Worm (Caenorhabditis elegans) whole organism, L3 larva: ENCODE results near the gene srj-52.
A peak's percentile ranks its signal among the peaks of the same experiment; 100 is the strongest.

ENCODE experiments used
- R02D3.7 ChIP-seq: fragments of 150-350 bp; optimal IDR thresholded peaks from 2 replicates; lab custom pipeline; 2014; ENCODE audit warnings: missing biosample characterization, missing genetic modification characterization
- aly-2 ChIP-seq: fragments of 150-350 bp; optimal IDR thresholded peaks from 2 replicates; lab custom pipeline; 2014; ENCODE audit warnings: missing biosample characterization, missing genetic modification characterization
- ama-1 ChIP-seq: fragments of 150-350 bp; optimal IDR thresholded peaks from 2 replicates; lab custom pipeline; 2018
- ceh-28 ChIP-seq: fragments of 150-350 bp; optimal IDR thresholded peaks from 2 replicates; lab custom pipeline; 2014; ENCODE audit warnings: missing biosample characterization, missing genetic modification reagents, missing genetic modification characterization
- ceh-82 ChIP-seq: fragments of 150-350 bp; optimal IDR thresholded peaks from 2 replicates; lab custom pipeline; 2014; ENCODE audit warnings: missing biosample characterization, missing genetic modification characterization
- ceh-9 ChIP-seq: sonication (generic microtip); optimal IDR thresholded peaks from 2 replicates; lab custom pipeline; 2018; ENCODE audit warnings: missing biosample characterization, missing genetic modification characterization
- egl-27 ChIP-seq: sonication (generic microtip); optimal IDR thresholded peaks from 4 replicates; lab custom pipeline; 2017; ENCODE audit warnings: missing biosample characterization, missing genetic modification reagents, missing genetic modification characterization
- egl-5 ChIP-seq: fragments of 150-350 bp; optimal IDR thresholded peaks from 2 replicates; lab custom pipeline; 2017; ENCODE audit warnings: missing biosample characterization, missing genetic modification reagents, missing genetic modification characterization, inconsistent platforms
- elt-2 ChIP-seq: sonication (generic microtip); optimal IDR thresholded peaks from 2 replicates; lab custom pipeline; 2016; ENCODE audit warnings: missing genetic modification reagents, mild to moderate bottlenecking, missing genetic modification characterization, missing compliant biosample characterization
- elt-3 ChIP-seq, 3 experiments: fragments of 150-350 bp in 1 of 3; sonication (generic microtip) in 2 of 3; optimal IDR thresholded peaks; 2 replicates in 2 of 3; 4 replicates in 1 of 3; lab custom pipeline; 2014 to 2017; ENCODE audit warnings: missing biosample characterization in 3 of 3, missing genetic modification characterization in 3 of 3
- eor-1 ChIP-seq, 2 experiments: fragments of 150-350 bp; optimal IDR thresholded peaks; 2 replicates each; lab custom pipeline; 2014 to 2018; ENCODE audit warnings: missing biosample characterization in 2 of 2, missing genetic modification characterization in 2 of 2
- fkh-2 ChIP-seq: fragments of 150-350 bp; optimal IDR thresholded peaks from 2 replicates; lab custom pipeline; 2014; ENCODE audit warnings: missing biosample characterization, missing genetic modification reagents, missing genetic modification characterization
- fos-1 ChIP-seq: fragments of 150-350 bp; optimal IDR thresholded peaks from 2 replicates; lab custom pipeline; 2014; ENCODE audit warnings: missing biosample characterization, missing genetic modification characterization
- hmg-11 ChIP-seq: sonication (generic microtip); optimal IDR thresholded peaks from 2 replicates; lab custom pipeline; 2016; ENCODE audit warnings: missing genetic modification characterization, missing compliant biosample characterization
- jun-1 ChIP-seq: fragments of 150-350 bp; optimal IDR thresholded peaks from 2 replicates; lab custom pipeline; 2014; ENCODE audit warnings: missing biosample characterization, missing genetic modification reagents, missing genetic modification characterization
- lin-15B ChIP-seq: fragments of 150-350 bp; optimal IDR thresholded peaks from 2 replicates; lab custom pipeline; 2014; ENCODE audit warnings: missing biosample characterization, missing genetic modification characterization
- lin-39 ChIP-seq: fragments of 150-350 bp; optimal IDR thresholded peaks from 2 replicates; lab custom pipeline; 2018; ENCODE audit warnings: missing biosample characterization, missing genetic modification reagents, missing genetic modification characterization
- lsy-12 ChIP-seq: sonication (generic microtip); optimal IDR thresholded peaks from 2 replicates; lab custom pipeline; 2016; ENCODE audit warnings: mild to moderate bottlenecking, missing genetic modification characterization, missing compliant biosample characterization
- nfya-1 ChIP-seq: sonication (generic microtip); optimal IDR thresholded peaks from 2 replicates; lab custom pipeline; 2017; ENCODE audit warnings: missing genetic modification characterization, mild to moderate bottlenecking, missing compliant biosample characterization, antibody characterized with exemption, moderate library complexity; ENCODE audit not compliant: insufficient read depth
- nhr-11 ChIP-seq: fragments of 150-350 bp; optimal IDR thresholded peaks from 2 replicates; lab custom pipeline; 2014; ENCODE audit warnings: missing biosample characterization, missing genetic modification characterization
- nhr-12 ChIP-seq: fragments of 150-350 bp; optimal IDR thresholded peaks from 2 replicates; lab custom pipeline; 2014; ENCODE audit warnings: missing biosample characterization, missing genetic modification characterization
- nhr-23 ChIP-seq: fragments of 150-350 bp; optimal IDR thresholded peaks from 2 replicates; lab custom pipeline; 2014; ENCODE audit warnings: missing biosample characterization, missing genetic modification reagents, missing genetic modification characterization
- nhr-25 ChIP-seq: sonication (generic microtip); optimal IDR thresholded peaks from 2 replicates; lab custom pipeline; 2017; ENCODE audit warnings: missing biosample characterization, missing genetic modification characterization
- nhr-28 ChIP-seq: fragments of 150-350 bp; optimal IDR thresholded peaks from 2 replicates; lab custom pipeline; 2014; ENCODE audit warnings: missing biosample characterization, missing genetic modification characterization
- nhr-43 ChIP-seq: sonication (generic microtip); optimal IDR thresholded peaks from 2 replicates; lab custom pipeline; 2016; ENCODE audit warnings: mild to moderate bottlenecking, missing genetic modification characterization, missing compliant biosample characterization; ENCODE audit not compliant: poor library complexity, severe bottlenecking
- nhr-76 ChIP-seq: fragments of 150-350 bp; sonication (generic microtip); optimal IDR thresholded peaks from 5 replicates; lab custom pipeline; 2014; ENCODE audit warnings: missing biosample characterization, missing genetic modification characterization
- nhr-77 ChIP-seq: fragments of 150-350 bp; optimal IDR thresholded peaks from 2 replicates; lab custom pipeline; 2014; ENCODE audit warnings: missing biosample characterization, missing genetic modification characterization
- pha-4 ChIP-seq: fragments of 150-350 bp; optimal IDR thresholded peaks from 2 replicates; lab custom pipeline; 2014; ENCODE audit warnings: missing biosample characterization, missing genetic modification reagents, missing genetic modification characterization
- pqm-1 ChIP-seq: fragments of 150-350 bp; optimal IDR thresholded peaks from 2 replicates; lab custom pipeline; 2017; ENCODE audit warnings: missing biosample characterization, missing genetic modification characterization, inconsistent platforms
- sea-2 ChIP-seq: fragments of 150-350 bp; sonication (generic microtip); optimal IDR thresholded peaks from 4 replicates; lab custom pipeline; 2014; ENCODE audit warnings: missing biosample characterization, missing genetic modification reagents, missing genetic modification characterization
- snpc-4 ChIP-seq: fragments of 150-350 bp; optimal IDR thresholded peaks from 2 replicates; lab custom pipeline; 2014; ENCODE audit warnings: missing biosample characterization, missing genetic modification characterization
- tbx-2 ChIP-seq: sonication (generic microtip); optimal IDR thresholded peaks from 2 replicates; lab custom pipeline; 2016; ENCODE audit warnings: mild to moderate bottlenecking, missing genetic modification characterization, missing compliant biosample characterization
- zag-1 ChIP-seq: fragments of 150-350 bp; optimal IDR thresholded peaks from 2 replicates; lab custom pipeline; 2014; ENCODE audit warnings: missing biosample characterization, missing genetic modification characterization
- ztf-11 ChIP-seq: fragments of 150-350 bp; optimal IDR thresholded peaks from 2 replicates; lab custom pipeline; 2014; ENCODE audit warnings: missing biosample characterization, missing genetic modification characterization

Gene srj-52

ce11 chrV:728822-729493 is 33.1 kb upstream of the srj-52 start (continued):
- TF ChIP-seq ceh-82 (tag; lab: Kevin White, UChicago): no peak
- TF ChIP-seq nhr-25: peak; percentile 46
- no peak for TF ChIP-seq fos-1 (tag; lab: Kevin White, UChicago)
- no peak for TF ChIP-seq hmg-11 (tag; lab: Kevin White, UChicago)
- TF ChIP-seq nhr-23 (tag; lab: Kevin White, UChicago): peak; percentile 19
- TF ChIP-seq sea-2 (GFP tag; lab: Kevin White, UChicago): no peak
- TF ChIP-seq nhr-11: no peak
- no peak for TF ChIP-seq egl-27
- no peak for TF ChIP-seq zag-1 (tag; lab: Kevin White, UChicago)
- TF ChIP-seq, all 47 proteins: peak for 12

DNA sequence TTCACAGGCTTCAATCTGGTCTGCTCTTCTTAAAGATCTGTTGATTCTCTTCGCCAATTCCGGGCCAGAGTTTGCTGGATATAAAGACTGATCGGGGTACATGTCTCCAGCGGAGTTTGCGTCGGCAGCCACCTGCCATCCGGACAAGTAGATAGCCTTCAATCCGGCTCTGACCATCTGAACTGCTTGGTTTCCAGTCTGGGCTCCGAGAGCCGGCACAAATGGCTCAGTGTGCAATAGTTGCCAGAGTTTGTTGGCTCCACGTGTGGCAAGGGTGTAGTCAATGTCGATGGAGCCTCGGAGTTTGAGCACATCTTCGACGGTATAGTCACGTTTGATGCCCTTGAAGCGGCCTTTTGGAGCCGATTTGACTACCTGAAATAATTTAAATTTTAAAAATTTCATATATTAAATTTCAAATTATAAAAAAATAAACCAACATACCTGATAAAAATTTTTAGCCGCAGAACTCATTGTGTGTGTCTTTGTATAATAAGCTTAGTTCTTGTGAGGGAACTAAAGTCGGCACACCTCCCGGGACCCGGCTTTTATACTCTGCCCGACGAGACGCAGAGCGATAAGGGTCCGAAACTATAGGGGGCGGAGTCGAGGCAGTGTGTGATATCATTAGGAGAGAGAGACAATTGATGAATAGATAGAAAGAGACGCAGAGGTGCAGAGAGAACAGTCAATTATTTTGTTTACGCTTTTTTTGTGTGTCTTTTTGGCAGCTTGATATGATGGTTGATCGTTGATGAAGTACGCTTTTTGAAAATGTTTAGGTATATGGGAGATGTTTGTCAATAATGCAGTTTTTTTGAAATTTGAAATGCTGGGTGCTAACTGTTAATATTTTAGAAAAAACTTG is 31.9 kb upstream of the srj-52 start, which contains the start of the genes icl-1 and srh-2:
Gene icl-1 (minus strand): TSS at position 521 of the 868 bp plus-strand sequence.
Gene srh-2 (plus strand): TSS at position 818 of the 868 bp plus-strand sequence.
- TF ChIP-seq nhr-25 (peak; percentile 2), nhr-77 (no peak), nhr-76 (tag; lab: Kevin White, UChicago) (no peak), fos-1 (tag; lab: Kevin White, UChicago) (peak; percentile 15), ztf-11 (tag; lab: Kevin White, UChicago) (no peak), tbx-2 (tag; lab: Kevin White, UChicago) (peak; percentile 8), lin-15B (peak; percentile 28), ama-1 (lab: Kevin White, UChicago) (peak; percentile 92), nfya-1 (peak; percentile 68), pha-4 (peak; percentile 79), nhr-11 (no peak), snpc-4 (tag; lab: Kevin White, UChicago) (no peak), lsy-12 (tag; lab: Kevin White, UChicago) (peak; percentile 42), nhr-23 (tag; lab: Kevin White, UChicago) (peak; percentile 71), ceh-28 (tag; lab: Kevin White, UChicago) (peak; percentile 67), nhr-43 (tag; lab: Kevin White, UChicago) (peak; percentile 73), elt-2 (tag; lab: Kevin White, UChicago) (peak; percentile 83), fkh-2 (tag; lab: Kevin White, UChicago) (no peak), R02D3.7 (no peak), hmg-11 (tag; lab: Kevin White, UChicago) (no peak), egl-5 (tag; lab: Kevin White, UChicago) (no peak), aly-2 (tag; lab: Kevin White, UChicago) (no peak), nhr-12 (tag; lab: Kevin White, UChicago) (no peak), lin-39 (peak; percentile 11), sea-2 (GFP tag; lab: Kevin White, UChicago) (no peak), jun-1 (tag; lab: Kevin White, UChicago) (peak; percentile 43), pqm-1 (tag; lab: Kevin White, UChicago) (peak; percentile 65), zag-1 (tag; lab: Kevin White, UChicago) (no peak), ceh-9 (tag; lab: Kevin White, UChicago) (no peak)

DNA sequence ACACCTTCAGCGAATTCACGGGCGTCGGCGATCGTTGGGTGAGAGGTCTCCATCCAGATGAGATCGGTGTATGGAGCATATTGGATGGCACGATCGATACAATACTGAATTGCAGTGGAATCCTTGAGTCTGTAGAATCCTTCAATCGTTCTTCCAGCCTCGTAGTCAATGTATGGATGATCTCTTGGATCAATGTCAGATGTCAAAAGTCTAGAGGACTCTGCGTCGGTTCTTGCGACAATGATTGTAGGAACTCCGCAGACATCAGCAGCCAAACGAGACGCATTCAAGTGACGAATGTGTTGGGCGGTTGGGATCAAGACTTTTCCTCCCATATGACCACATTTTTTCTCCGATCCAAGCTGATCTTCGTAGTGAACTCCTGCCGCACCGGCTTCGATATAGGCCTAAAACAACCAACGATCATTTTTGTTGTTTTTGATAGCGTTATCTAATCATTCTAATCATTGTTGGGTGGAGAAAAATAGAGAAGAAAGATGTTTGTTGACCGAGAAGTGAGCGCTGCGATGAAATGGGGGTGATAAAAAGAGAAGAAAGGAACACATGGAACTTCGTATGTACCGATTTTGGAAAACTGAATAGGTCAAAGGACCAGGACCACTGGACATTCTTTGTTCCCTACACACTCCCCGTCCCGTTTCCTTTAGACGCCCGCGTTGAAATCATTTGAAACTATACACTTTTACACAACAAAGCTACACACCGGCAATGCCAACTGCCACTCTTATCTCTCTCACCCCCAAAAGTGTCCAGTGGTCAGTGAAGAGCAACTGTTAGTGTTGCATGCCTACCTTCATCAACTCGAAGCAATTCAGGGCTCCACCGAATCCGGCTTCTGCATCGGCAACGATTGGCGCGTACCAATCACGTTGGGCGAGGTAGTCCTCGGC is 31.0 kb upstream of the srj-52 start:
- TF ChIP-seq nhr-28 (tag; lab: Kevin White, UChicago) (no peak), elt-2 (tag; lab: Kevin White, UChicago) (peak; percentile 13), pqm-1 (tag; lab: Kevin White, UChicago) (peak; percentile 17), elt-3 (tag; optimal IDR thresholded peaks at IDR 0.05; lab: Kevin White, UChicago) (peak in 1 of 3 experiments; percentile 5), ama-1 (lab: Kevin White, UChicago) (peak; percentile 95), nhr-25 (peak; percentile 25), eor-1 (tag; optimal IDR thresholded peaks at IDR 0.05; lab: Kevin White, UChicago) (no peak), egl-5 (tag; lab: Kevin White, UChicago) (peak; percentile 35), aly-2 (tag; lab: Kevin White, UChicago) (no peak), nhr-43 (tag; lab: Kevin White, UChicago) (peak; percentile 56)
